Fruit fly (Drosophila melanogaster) whole organism, embryonic: ENCODE data around the gene kirre.

Source experiments
- CG10366 ChIP-seq: fragments of 200-800 bp; sonication (Bioruptor generic); IDR thresholded peaks from 2 replicates; pipeline ENCODE4 v1.3.6; 2022; ENCODE audit warnings: missing biosample characterization, missing genetic modification characterization
- CG10543 ChIP-seq: fragments of 200-800 bp; sonication (Bioruptor generic); optimal IDR thresholded peaks from 3 replicates; lab custom pipeline; 2017; ENCODE audit warnings: missing biosample characterization, mild to moderate bottlenecking, missing genetic modification characterization, moderate library complexity
- CG11085 ChIP-seq: fragments of 200-800 bp; sonication (Bioruptor generic); IDR thresholded peaks from 2 replicates; pipeline ENCODE4 v1.3.6; 2022; ENCODE audit warnings: missing biosample characterization, missing genetic modification characterization
- CG14050 ChIP-seq: fragments of 200-800 bp; sonication (Bioruptor generic); IDR thresholded peaks from 3 replicates; pipeline ENCODE4 v1.3.6; 2022; ENCODE audit warnings: missing biosample characterization, missing genetic modification characterization
- CG15269 ChIP-seq: fragments of 200-800 bp; sonication (Bioruptor generic); optimal IDR thresholded peaks from 2 replicates; lab custom pipeline; 2018; ENCODE audit warnings: missing biosample characterization, mild to moderate bottlenecking, missing genetic modification characterization, moderate library complexity
- CG18262 ChIP-seq: fragments of 200-800 bp; optimal IDR thresholded peaks from 3 replicates; lab custom pipeline; 2019; ENCODE audit warnings: missing biosample characterization, mild to moderate bottlenecking, missing genetic modification characterization, moderate library complexity
- CG2889 ChIP-seq: fragments of 200-800 bp; sonication (Bioruptor generic); IDR thresholded peaks from 3 replicates; pipeline ENCODE4 v1.3.6; 2022; ENCODE audit warnings: missing biosample characterization, missing genetic modification characterization
- CG30403 ChIP-seq: fragments of 200-800 bp; sonication (Bioruptor generic); optimal IDR thresholded peaks from 3 replicates; lab custom pipeline; 2016; ENCODE audit warnings: missing biosample characterization, missing genetic modification characterization
- CG31224 ChIP-seq: fragments of 200-800 bp; sonication (Bioruptor generic); IDR thresholded peaks from 2 replicates; pipeline ENCODE4 v1.3.6; 2022; ENCODE audit warnings: missing biosample characterization, missing genetic modification characterization
- CG4404 ChIP-seq: fragments of 200-800 bp; sonication (Bioruptor generic); IDR thresholded peaks from 2 replicates; pipeline ENCODE4 v1.3.6; 2022; ENCODE audit warnings: missing biosample characterization, missing genetic modification characterization
- CG6689 ChIP-seq: fragments of 200-800 bp; sonication (Bioruptor generic); IDR thresholded peaks from 2 replicates; pipeline ENCODE4 v1.3.6; 2022; ENCODE audit warnings: missing biosample characterization, missing genetic modification characterization
- CG7357 ChIP-seq: fragments of 200-800 bp; sonication (Bioruptor generic); IDR thresholded peaks from 3 replicates; pipeline ENCODE4 v1.3.6; 2022; ENCODE audit warnings: missing biosample characterization, missing genetic modification characterization
- CG7839 ChIP-seq: fragments of 200-800 bp; sonication (Bioruptor generic); optimal IDR thresholded peaks from 3 replicates; lab custom pipeline; 2018; ENCODE audit warnings: missing biosample characterization, mild to moderate bottlenecking, missing genetic modification characterization, moderate library complexity
- CG9817 ChIP-seq: fragments of 200-800 bp; sonication (Bioruptor generic); optimal IDR thresholded peaks from 2 replicates; lab custom pipeline; 2018; ENCODE audit warnings: missing biosample characterization, mild to moderate bottlenecking, missing genetic modification characterization, moderate library complexity
- CG9932 ChIP-seq: fragments of 200-800 bp; sonication (Bioruptor generic); IDR thresholded peaks from 2 replicates; pipeline ENCODE4 v1.3.6; 2022; ENCODE audit warnings: missing biosample characterization, missing genetic modification characterization
- CoRest ChIP-seq: fragments of 200-800 bp; sonication (Bioruptor generic); optimal IDR thresholded peaks from 3 replicates; lab custom pipeline; 2018; ENCODE audit warnings: missing biosample characterization, mild to moderate bottlenecking, missing genetic modification characterization, moderate library complexity
- Dek ChIP-seq: fragments of 200-800 bp; sonication (Bioruptor generic); optimal IDR thresholded peaks from 3 replicates; lab custom pipeline; 2019; ENCODE audit warnings: missing biosample characterization, mild to moderate bottlenecking, missing genetic modification characterization, moderate library complexity
- ERR ChIP-seq: fragments of 200-800 bp; sonication (Bioruptor generic); optimal IDR thresholded peaks from 2 replicates; lab custom pipeline; 2016; ENCODE audit warnings: missing biosample characterization, missing genetic modification characterization
- Eip74EF ChIP-seq, 2 experiments: fragments of 200-800 bp in 1 of 2; fragments of >200 bp in 1 of 2; sonication (Bioruptor generic) in 1 of 2; optimal IDR thresholded peaks; 2 replicates each; lab custom pipeline; 2017 to 2019; ENCODE audit warnings: missing biosample characterization in 2 of 2, missing genetic modification characterization in 2 of 2, mild to moderate bottlenecking in 1 of 2, moderate library complexity in 1 of 2
- Gug ChIP-seq: fragments of 200-800 bp; sonication (Bioruptor generic); IDR thresholded peaks from 4 replicates; pipeline ENCODE4 v1.3.6; 2022; ENCODE audit warnings: missing biosample characterization, missing genetic modification characterization
- H15 ChIP-seq: fragments of 200-800 bp; sonication (Bioruptor generic); IDR thresholded peaks from 3 replicates; pipeline ENCODE4 v1.3.6; 2022; ENCODE audit warnings: missing biosample characterization, missing genetic modification characterization
- H2.0 ChIP-seq: fragments of 200-800 bp; sonication (Bioruptor generic); IDR thresholded peaks from 2 replicates; pipeline ENCODE4 v1.3.6; 2022; ENCODE audit warnings: missing biosample characterization, missing genetic modification characterization
- Hr3 ChIP-seq: fragments of 200-800 bp; sonication (Bioruptor generic); optimal IDR thresholded peaks from 3 replicates; lab custom pipeline; 2016; ENCODE audit warnings: missing biosample characterization, missing genetic modification characterization
- Oli ChIP-seq: fragments of 200-800 bp; sonication (Bioruptor generic); optimal IDR thresholded peaks from 2 replicates; lab custom pipeline; 2018; ENCODE audit warnings: missing biosample characterization, mild to moderate bottlenecking, missing genetic modification characterization, moderate library complexity
- Ssrp ChIP-seq: fragments of 200-800 bp; sonication (Bioruptor generic); optimal IDR thresholded peaks from 2 replicates; lab custom pipeline; 2018; ENCODE audit warnings: missing biosample characterization, mild to moderate bottlenecking, missing genetic modification characterization, moderate library complexity
- TFAM ChIP-seq: fragments of 200-800 bp; sonication (Bioruptor generic); optimal IDR thresholded peaks from 2 replicates; lab custom pipeline; 2017; ENCODE audit warnings: missing biosample characterization, missing genetic modification characterization, inconsistent platforms
- Taf1 ChIP-seq: fragments of 200-800 bp; sonication (Bioruptor generic); IDR thresholded peaks from 2 replicates; pipeline ENCODE4 v1.3.6; 2022; ENCODE audit warnings: missing biosample characterization, missing genetic modification characterization
- al ChIP-seq: fragments of 200-800 bp; sonication (Bioruptor generic); IDR thresholded peaks from 2 replicates; pipeline ENCODE4 v1.3.6; 2022; ENCODE audit warnings: missing biosample characterization, missing genetic modification characterization
- ato ChIP-seq: fragments of 200-800 bp; sonication (Bioruptor generic); IDR thresholded peaks from 2 replicates; pipeline ENCODE4 v1.3.6; 2022; ENCODE audit warnings: missing biosample characterization, missing genetic modification characterization; ENCODE audit not compliant: partially characterized antibody
- bsh ChIP-seq, 2 experiments: fragments of 200-800 bp; sonication (Bioruptor generic); optimal IDR thresholded peaks; 2 replicates each; lab custom pipeline; 2017 to 2018; ENCODE audit warnings: mild to moderate bottlenecking in 2 of 2, missing biosample characterization in 2 of 2, missing genetic modification characterization in 2 of 2, moderate library complexity in 1 of 2
- ci ChIP-seq: fragments of 200-800 bp; sonication (Bioruptor generic); IDR thresholded peaks from 3 replicates; pipeline ENCODE4 v1.3.6; 2022; ENCODE audit warnings: missing biosample characterization, missing genetic modification characterization
- danr ChIP-seq: fragments of 200-800 bp; sonication (Bioruptor generic); IDR thresholded peaks from 2 replicates; pipeline ENCODE4 v1.3.6; 2022; ENCODE audit warnings: missing biosample characterization, missing genetic modification characterization
- dati ChIP-seq: fragments of 200-800 bp; sonication (Bioruptor generic); IDR thresholded peaks from 2 replicates; pipeline ENCODE4 v1.3.6; 2022; ENCODE audit warnings: missing biosample characterization, missing genetic modification characterization
- dmrt11E ChIP-seq: fragments of 200-800 bp; sonication (Bioruptor generic); optimal IDR thresholded peaks from 3 replicates; lab custom pipeline; 2018; ENCODE audit warnings: missing biosample characterization, mild to moderate bottlenecking, missing genetic modification characterization, moderate library complexity
- dpn ChIP-seq, 2 experiments: fragments of 200-800 bp; sonication (Bioruptor generic); optimal IDR thresholded peaks; 3 replicates each; lab custom pipeline; 2016; ENCODE audit warnings: missing biosample characterization in 2 of 2, missing genetic modification characterization in 2 of 2
- dysf ChIP-seq: fragments of 200-800 bp; sonication (Bioruptor generic); IDR thresholded peaks from 3 replicates; pipeline ENCODE4 v1.3.6; 2022; ENCODE audit warnings: missing biosample characterization, missing genetic modification characterization
- esg ChIP-seq: fragments of 200-800 bp; sonication (Bioruptor generic); conservative IDR thresholded peaks from 2 replicates; pipeline ENCODE4 v1.3.6; 2022; ENCODE audit warnings: missing biosample characterization, missing genetic modification characterization
- fd3F ChIP-seq: fragments of 200-800 bp; sonication (Bioruptor generic); optimal IDR thresholded peaks from 2 replicates; lab custom pipeline; 2018; ENCODE audit warnings: missing biosample characterization, mild to moderate bottlenecking, missing genetic modification characterization, moderate library complexity
- gcm ChIP-seq: fragments of 200-800 bp; sonication (Bioruptor generic); optimal IDR thresholded peaks from 2 replicates; lab custom pipeline; 2019; ENCODE audit warnings: missing biosample characterization, mild to moderate bottlenecking, missing genetic modification characterization, moderate library complexity
- grn ChIP-seq: fragments of 200-800 bp; sonication (Bioruptor generic); optimal IDR thresholded peaks from 3 replicates; lab custom pipeline; 2017; ENCODE audit warnings: missing biosample characterization, missing genetic modification characterization
- gsb ChIP-seq: fragments of 200-800 bp; sonication (Bioruptor generic); IDR thresholded peaks from 2 replicates; pipeline ENCODE4 v1.3.6; 2022; ENCODE audit warnings: missing biosample characterization, missing genetic modification characterization
- luna ChIP-seq: fragments of 200-800 bp; sonication (Bioruptor generic); optimal IDR thresholded peaks from 2 replicates; lab custom pipeline; 2016; ENCODE audit warnings: missing biosample characterization, missing genetic modification characterization
- prd ChIP-seq, 3 experiments: fragments of >200 bp in 2 of 3; fragments of 200-800 bp in 1 of 3; sonication (Bioruptor generic) in 1 of 3; optimal IDR thresholded peaks in 2 of 3; IDR thresholded peaks in 1 of 3; 2 replicates in 2 of 3; 3 replicates in 1 of 3; pipeline versions ENCODE4 v1.3.6 to Lab custom; 2017 to 2022; ENCODE audit warnings: missing biosample characterization in 1 of 3, missing genetic modification characterization in 1 of 3
- sens ChIP-seq: fragments of 200-800 bp; sonication (Bioruptor generic); peaks from one replicate; lab custom pipeline; 2016; ENCODE audit warnings: missing biosample characterization, missing genetic modification characterization
- seq ChIP-seq: fragments of 200-800 bp; sonication (Bioruptor generic); IDR thresholded peaks from 2 replicates; pipeline ENCODE4 v1.3.6; 2022; ENCODE audit warnings: missing biosample characterization, missing genetic modification characterization
- shn ChIP-seq: fragments of 200-800 bp; sonication (Bioruptor generic); optimal IDR thresholded peaks from 3 replicates; lab custom pipeline; 2016; ENCODE audit warnings: missing biosample characterization, missing genetic modification characterization
- sug ChIP-seq: fragments of 200-800 bp; optimal IDR thresholded peaks from 2 replicates; lab custom pipeline; 2019; ENCODE audit warnings: missing biosample characterization, mild to moderate bottlenecking, missing genetic modification characterization, moderate library complexity
- unpg ChIP-seq: fragments of 200-800 bp; sonication (Bioruptor generic); optimal IDR thresholded peaks from 3 replicates; lab custom pipeline; 2018; ENCODE audit warnings: missing biosample characterization, mild to moderate bottlenecking, missing genetic modification characterization, moderate library complexity
- vvl ChIP-seq: fragments of 200-800 bp; sonication (Bioruptor generic); IDR thresholded peaks from 2 replicates; pipeline ENCODE4 v1.3.6; 2022; ENCODE audit warnings: missing biosample characterization, missing genetic modification characterization
- wdn ChIP-seq: fragments of 200-800 bp; sonication (Bioruptor generic); IDR thresholded peaks from 2 replicates; pipeline ENCODE4 v1.3.6; 2022; ENCODE audit warnings: missing biosample characterization, missing genetic modification characterization

kirre gene

DNA sequence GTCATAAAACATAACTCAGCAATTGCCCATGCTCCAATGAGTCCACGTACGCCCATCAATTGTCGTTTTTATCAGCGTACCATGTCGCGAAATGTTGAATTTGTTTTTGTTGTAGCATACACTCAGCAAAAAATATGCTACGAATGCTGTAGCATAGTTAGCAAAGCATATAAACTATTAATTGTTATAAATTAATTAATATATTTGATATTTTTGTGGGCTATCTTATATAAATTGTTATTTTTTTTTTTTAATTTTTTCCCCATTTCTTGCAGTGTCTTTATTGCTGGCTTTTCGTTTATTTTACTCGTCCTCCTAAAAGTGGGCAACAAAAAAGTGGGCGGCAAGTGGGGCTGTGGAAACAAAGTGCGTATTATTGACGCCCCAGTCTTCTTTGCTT is 368.7 kb downstream of the kirre start (continued):
- TF ChIP-seq CG15269 (tag; lab: Kevin White, UChicago) (peak; percentile 76), esg (GFP tag; lab: Robert Waterston, UW) (peak; percentile 41), CoRest (tag; lab: Kevin White, UChicago) (peak; percentile 67), CG2889 (0 out of 3 replicates have a peak, but pooled peaks have one; percentile 40), CG18262 (tag; lab: Kevin White, UChicago) (peak; percentile 52), gsb (GFP tag; lab: Robert Waterston, UW) (peak; percentile 57), CG9932 (GFP tag; lab: Robert Waterston, UW) (peak; percentile 64), sens (GFP tag; lab: Kevin White, UChicago) (peak; percentile 70), seq (GFP tag; lab: Robert Waterston, UW) (0 out of 2 replicates have a peak, but pooled peaks have one; percentile 22), vvl (peak; percentile 70), ci (GFP tag; lab: Robert Waterston, UW) (0 out of 3 replicates have a peak, but pooled peaks have one; percentile 47), Taf1 (GFP tag; lab: Robert Waterston, UW) (0 out of 2 replicates have a peak, but pooled peaks have one; percentile 13), al (GFP tag; lab: Robert Waterston, UW) (peak; percentile 29; the same call in 1 of the 2 replicates), unpg (GFP tag; lab: Kevin White, UChicago) (peak; percentile 79), grn (GFP tag; lab: Kevin White, UChicago) (no peak), luna (no peak), TFAM (GFP tag; lab: Kevin White, UChicago) (no peak), H2.0 (peak; percentile 40; the same call in 1 of the 2 replicates), CG7839 (tag; lab: Kevin White, UChicago) (peak; percentile 79), Eip74EF (GFP tag; optimal IDR thresholded peaks at IDR 0.05; lab: Kevin White, UChicago) (peak in 1 of 2 experiments; percentile 0), Hr3 (GFP tag; lab: Kevin White, UChicago) (peak; percentile 45), fd3F (peak; percentile 43), ERR (GFP tag; lab: Kevin White, UChicago) (no peak), dati (no peak), dmrt11E (tag; lab: Kevin White, UChicago) (peak; percentile 61), CG9817 (tag; lab: Kevin White, UChicago) (peak; percentile 61), CG4404 (peak; percentile 38), CG14050 (peak; percentile 35; the same call in 2 of the 3 replicates), Dek (tag; lab: Kevin White, UChicago) (peak; percentile 25), dysf (GFP tag; lab: Robert Waterston, UW) (peak; percentile 78), CG11085 (GFP tag; lab: Robert Waterston, UW) (0 out of 2 replicates have a peak, but pooled peaks have one; percentile 41), CG6689 (peak; percentile 66; the same call in 1 of the 2 replicates), Ssrp (peak; percentile 64), wdn (GFP tag; lab: Robert Waterston, UW) (0 out of 2 replicates have a peak, but pooled peaks have one; percentile 9), Gug (no peak), CG10366 (GFP tag; lab: Robert Waterston, UW) (peak; percentile 31; the same call in 1 of the 2 replicates), CG7357 (GFP tag; lab: Robert Waterston, UW) (0 out of 3 replicates have a peak, but pooled peaks have one; percentile 41), sug (peak; percentile 6), H15 (GFP tag; lab: Robert Waterston, UW) (0 out of 3 replicates have a peak, but pooled peaks have one; percentile 33), Oli (tag; lab: Kevin White, UChicago) (peak; percentile 63), CG10543 (GFP tag; lab: Kevin White, UChicago) (no peak), CG30403 (GFP tag; lab: Kevin White, UChicago) (peak; percentile 56), gcm (peak; percentile 38), prd (optimal IDR thresholded peaks at IDR 0.05; lab: Kevin White, UChicago) (no peak), prd (GFP tag; IDR thresholded peaks at IDR 0.05; lab: Robert Waterston, UW) (peak; percentile 61; the same call in 2 of the 3 replicates), CG31224 (GFP tag; lab: Robert Waterston, UW) (peak; percentile 34; the same call in 1 of the 2 replicates), ato (GFP tag; lab: Robert Waterston, UW) (no peak), dpn (GFP tag; optimal IDR thresholded peaks at IDR 0.05; lab: Kevin White, UChicago) (peak in 1 of 2 experiments; percentile 59), danr (no peak), shn (GFP tag; lab: Kevin White, UChicago) (no peak), bsh (GFP tag; optimal IDR thresholded peaks at IDR 0.05; lab: Kevin White, UChicago) (peak; percentile 6 to 70)
